Fruit fly (Drosophila melanogaster): ENCODE data around the gene Ir7b.
A peak's percentile ranks its signal among the peaks of the same experiment; 100 is the strongest.

Gene Ir7b

DNA sequence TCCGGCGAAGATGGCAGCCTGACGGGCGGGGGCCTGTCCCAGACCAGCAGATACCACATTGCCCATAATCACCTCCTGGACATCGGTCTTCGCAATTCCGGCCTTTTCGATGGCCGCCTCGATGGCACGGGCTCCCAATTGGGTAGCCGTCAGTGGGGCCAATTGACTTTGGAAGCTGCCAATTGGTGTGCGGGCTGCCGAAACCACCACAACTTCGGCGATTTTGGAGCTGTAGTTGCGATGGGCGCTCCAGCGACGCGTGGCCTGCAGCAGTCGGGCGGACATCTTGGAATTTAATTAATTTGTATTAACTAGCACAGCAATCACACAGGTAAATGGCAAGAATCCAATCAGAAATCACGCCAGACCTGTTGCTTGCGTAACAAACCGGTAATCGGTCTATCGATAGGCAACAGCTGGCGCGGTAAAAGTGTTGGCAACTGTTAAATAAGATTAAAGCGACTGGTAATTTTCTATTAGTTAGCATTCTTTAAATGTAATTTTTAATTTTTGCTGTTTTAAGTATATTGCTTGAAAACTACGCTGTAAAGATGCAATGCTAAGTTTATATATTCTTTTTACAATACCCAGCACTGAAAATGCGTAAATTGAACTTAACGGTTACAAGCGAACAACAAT is 21.7 kb upstream of the Ir7b start, which contains the start of gene Acat1 (continued):
- TF ChIP-seq CG14965 (GFP tag; optimal IDR thresholded peaks at IDR 0.05; ENCODE audit: borderline replicate concordance) (no peak), CG10959 (GFP tag; IDR thresholded peaks at IDR 0.05) (no peak), ewg (GFP tag; optimal IDR thresholded peaks at IDR 0.05) (peak; percentile 17), run (tag; optimal IDR thresholded peaks at IDR 0.05) (no peak), tx (GFP tag; optimal IDR thresholded peaks at IDR 0.05) (peak; percentile 44), Hr51 (GFP tag; optimal IDR thresholded peaks at IDR 0.05) (peak; percentile 46 to 72), tio (GFP tag; optimal IDR thresholded peaks at IDR 0.05) (peak; percentile 40), sd (tag; optimal IDR thresholded peaks at IDR 0.05) (no peak), ro (GFP tag; IDR thresholded peaks at IDR 0.05) (no peak), CG7987 (GFP tag; optimal IDR thresholded peaks at IDR 0.05) (peak; percentile 19), HmgD (GFP tag; optimal IDR thresholded peaks at IDR 0.05) (peak; percentile 29), slp2 (GFP tag; optimal IDR thresholded peaks at IDR 0.05) (no peak), Atf-2 (GFP tag; optimal IDR thresholded peaks at IDR 0.05) (peak; percentile 34), CG6813 (GFP tag; optimal IDR thresholded peaks at IDR 0.05) (peak; percentile 12), pnt (GFP tag; optimal IDR thresholded peaks at IDR 0.05) (peak; percentile 1), Awh (GFP tag; IDR thresholded peaks at IDR 0.05) (peak; percentile 47; the same call in 1 of the 2 replicates), CG4730 (GFP tag; IDR thresholded peaks at IDR 0.05) (peak; percentile 36; the same call in 1 of the 2 replicates), lbe (GFP tag; optimal IDR thresholded peaks at IDR 0.05) (peak; percentile 81), twi (tag; optimal IDR thresholded peaks at IDR 0.05) (no peak), TFAM (GFP tag; optimal IDR thresholded peaks at IDR 0.05) (no peak), Hsf (GFP tag; optimal IDR thresholded peaks at IDR 0.05) (peak; percentile 69), CG12659 (GFP tag; optimal IDR thresholded peaks at IDR 0.05) (peak; percentile 52), inv (GFP tag; IDR thresholded peaks at IDR 0.05; ENCODE audit: partially characterized antibody) (peak; percentile 25; the same call in 1 of the 2 replicates), z (GFP tag; IDR thresholded peaks at IDR 0.05) (no peak), HmgZ (tag; optimal IDR thresholded peaks at IDR 0.05) (peak; percentile 34), CG13123 (GFP tag; optimal IDR thresholded peaks at IDR 0.05) (no peak), NC2α (GFP tag; optimal IDR thresholded peaks at IDR 0.05) (no peak), CG9932 (GFP tag; IDR thresholded peaks at IDR 0.05) (peak; percentile 57), CrebB (tag; optimal IDR thresholded peaks at IDR 0.05) (no peak), CG33213 (GFP tag; optimal IDR thresholded peaks at IDR 0.05) (no peak), CG4424 (GFP tag; optimal IDR thresholded peaks at IDR 0.05) (peak; percentile 52), Chrac-16 (GFP tag; optimal IDR thresholded peaks at IDR 0.05) (peak; percentile 57), CG1529 (GFP tag; optimal IDR thresholded peaks at IDR 0.05) (no peak), CG13775 (GFP tag; optimal IDR thresholded peaks at IDR 0.05) (peak; percentile 47), CG34376 (GFP tag; optimal IDR thresholded peaks at IDR 0.05) (peak; percentile 0), disco-r (GFP tag; optimal IDR thresholded peaks at IDR 0.05) (no peak), gro (GFP tag; optimal IDR thresholded peaks at IDR 0.05) (no peak), gcm2 (GFP tag; optimal IDR thresholded peaks at IDR 0.05) (no peak), CG12155 (GFP tag; optimal IDR thresholded peaks at IDR 0.05) (peak; percentile 65), D19B (GFP tag; optimal IDR thresholded peaks at IDR 0.05) (no peak), CG17912 (GFP tag; optimal IDR thresholded peaks at IDR 0.05) (no peak), grn (GFP tag; optimal IDR thresholded peaks at IDR 0.05) (no peak), Dip3 (GFP tag; optimal IDR thresholded peaks at IDR 0.05) (peak; percentile 71), CG7372 (GFP tag; IDR thresholded peaks at IDR 0.05) (peak; percentile 34; the same call in 1 of the 2 replicates), nerfin-1 (tag; optimal IDR thresholded peaks at IDR 0.05) (no peak), CG4617 (GFP tag; optimal IDR thresholded peaks at IDR 0.05; ENCODE audit: borderline replicate concordance) (no peak), CG13624 (GFP tag; optimal IDR thresholded peaks at IDR 0.05) (peak; percentile 39), CG15479 (GFP tag; optimal IDR thresholded peaks at IDR 0.05) (no peak), PHDP (tag; optimal IDR thresholded peaks at IDR 0.05) (peak; percentile 61), pzg (GFP tag; optimal IDR thresholded peaks at IDR 0.05) (peak; percentile 50)

Data from whole organism, embryonic.